Worm (Caenorhabditis elegans) whole organism, L1 larva: Measurements from ENCODE around the gene grl-13.

Experiments used
- C34B4.2 ChIP-seq: sonication (generic microtip); optimal IDR thresholded peaks from 2 replicates; lab custom pipeline; 2017; ENCODE audit warnings: mild to moderate bottlenecking, missing genetic modification characterization, missing compliant biosample characterization
- ceh-8 ChIP-seq: fragments of 200-800 bp; sonication (Bioruptor generic); optimal IDR thresholded peaks from 2 replicates; lab custom pipeline; 2018; ENCODE audit warnings: mild to moderate bottlenecking, missing genetic modification characterization, moderate library complexity, missing compliant biosample characterization
- egl-27 ChIP-seq, 2 experiments: fragments of 150-350 bp in 1 of 2; sonication (generic microtip); optimal IDR thresholded peaks; 3 replicates each; lab custom pipeline; 2017 to 2018; ENCODE audit warnings: missing biosample characterization in 2 of 2, missing genetic modification characterization in 2 of 2, missing genetic modification reagents in 2 of 2
- elt-2 ChIP-seq: sonication (generic microtip); optimal IDR thresholded peaks from 2 replicates; lab custom pipeline; 2016; ENCODE audit warnings: missing genetic modification characterization, mild to moderate bottlenecking, inconsistent platforms, missing compliant biosample characterization, missing genetic modification reagents
- lin-35 ChIP-seq, 2 experiments: fragments of 150-350 bp; optimal IDR thresholded peaks; 2 replicates each; lab custom pipeline; 2014; ENCODE audit warnings: missing biosample characterization in 2 of 2, missing genetic modification characterization in 2 of 2, missing genetic modification reagents in 2 of 2
- lin-39 ChIP-seq: fragments of 150-350 bp; optimal IDR thresholded peaks from 2 replicates; lab custom pipeline; 2014; ENCODE audit warnings: missing biosample characterization, missing genetic modification reagents, missing genetic modification characterization
- lir-3 ChIP-seq: sonication (generic microtip); optimal IDR thresholded peaks from 2 replicates; lab custom pipeline; 2016; ENCODE audit warnings: mild to moderate bottlenecking, missing genetic modification characterization, moderate library complexity, missing compliant biosample characterization; ENCODE audit not compliant: poor library complexity
- lsy-2 ChIP-seq, 2 experiments: fragments of 150-350 bp; optimal IDR thresholded peaks; 2 replicates each; lab custom pipeline; 2014; ENCODE audit warnings: missing biosample characterization in 2 of 2, missing genetic modification characterization in 2 of 2
- nhr-11 ChIP-seq: fragments of 150-350 bp; optimal IDR thresholded peaks from 2 replicates; lab custom pipeline; 2014; ENCODE audit warnings: missing biosample characterization, missing genetic modification characterization
- nhr-237 ChIP-seq: fragments of 150-350 bp; optimal IDR thresholded peaks from 2 replicates; lab custom pipeline; 2014; ENCODE audit warnings: missing biosample characterization, missing genetic modification characterization
- skn-1 ChIP-seq: fragments of 150-350 bp; optimal IDR thresholded peaks from 2 replicates; lab custom pipeline; 2014; ENCODE audit warnings: missing biosample characterization, missing genetic modification characterization
- snpc-4 ChIP-seq: fragments of 150-350 bp; optimal IDR thresholded peaks from 2 replicates; lab custom pipeline; 2014; ENCODE audit warnings: missing biosample characterization, missing genetic modification characterization
- sptf-1 ChIP-seq: fragments of 150-350 bp; optimal IDR thresholded peaks from 2 replicates; lab custom pipeline; 2014; ENCODE audit warnings: missing biosample characterization, missing genetic modification characterization
- tbx-2 ChIP-seq: sonication (generic microtip); optimal IDR thresholded peaks from 2 replicates; lab custom pipeline; 2016; ENCODE audit warnings: missing genetic modification characterization, missing compliant biosample characterization

ce11 chrV:4341208-4341607 lies 23.2 kb downstream of the grl-13 start, which contains the start of gene glrx-3:
- TF ChIP-seq egl-27 (tag; optimal IDR thresholded peaks at IDR 0.05; lab: Kevin White, UChicago) (no peak), sptf-1 (tag; lab: Kevin White, UChicago) (no peak), lsy-2 (tag; optimal IDR thresholded peaks at IDR 0.05; lab: Kevin White, UChicago) (no peak), nhr-11 (tag; lab: Kevin White, UChicago) (no peak), elt-2 (no peak), skn-1 (tag; lab: Kevin White, UChicago) (no peak), lin-39 (tag; lab: Kevin White, UChicago) (no peak), lin-35 (GFP tag; optimal IDR thresholded peaks at IDR 0.05; lab: Kevin White, UChicago) (no peak), C34B4.2 (tag; lab: Kevin White, UChicago) (no peak), tbx-2 (tag; lab: Kevin White, UChicago) (no peak), nhr-237 (tag; lab: Kevin White, UChicago) (no peak), lir-3 (tag; lab: Kevin White, UChicago) (no peak), snpc-4 (tag; lab: Kevin White, UChicago) (no peak), ceh-8 (GFP tag; lab: Kevin White, UChicago) (no peak)
